Worm (Caenorhabditis elegans): ENCODE data around the gene F47B7.3.

F47B7.3 gene

ce11 chrX:3728970-3729369 is 35.2 kb downstream of the F47B7.3 start, which contains the start of gene aex-4 (continued):
- TF ChIP-seq ZK546.5 (tag; optimal IDR thresholded peaks at IDR 0.05) (no peak), nhr-237 (tag; optimal IDR thresholded peaks at IDR 0.05) (no peak), F13H6.1 (tag; optimal IDR thresholded peaks at IDR 0.05) (peak; percentile 47)

- no peak for TF ChIP-seq crh-2 (tag; optimal IDR thresholded peaks at IDR 0.05)
- TF ChIP-seq ceh-82 (tag; optimal IDR thresholded peaks at IDR 0.05), result no peak
- no peak for TF ChIP-seq unc-62 (GFP tag; optimal IDR thresholded peaks at IDR 0.05)
- no peak for TF ChIP-seq C34F6.9 (tag; optimal IDR thresholded peaks at IDR 0.05)
- TF ChIP-seq skn-1 (tag; optimal IDR thresholded peaks at IDR 0.05), result no peak
These were observed 36.9 kb downstream of the F47B7.3 start, which contains the start of gene nlp-1 for ce11 chrX:3727274-3727673. Gene nlp-1, plus strand, starts transcription at chrX:3727574.

- TF ChIP-seq ama-1 (optimal IDR thresholded peaks at IDR 0.05) (no peak), unc-39 (tag; optimal IDR thresholded peaks at IDR 0.05) (no peak), ZK546.5 (tag; optimal IDR thresholded peaks at IDR 0.05) (no peak), ceh-82 (tag; optimal IDR thresholded peaks at IDR 0.05) (no peak), aly-2 (tag; optimal IDR thresholded peaks at IDR 0.05) (no peak), lin-13 (GFP tag; optimal IDR thresholded peaks at IDR 0.05) (no peak), elt-3 (tag; optimal IDR thresholded peaks at IDR 0.05) (no peak), nhr-10 (tag; optimal IDR thresholded peaks at IDR 0.05) (no peak), skn-1 (tag; optimal IDR thresholded peaks at IDR 0.05) (no peak), ztf-1 (GFP tag; conservative IDR thresholded peaks at IDR 0.05) (no peak), crh-2 (tag; optimal IDR thresholded peaks at IDR 0.05) (no peak), nhr-23 (tag; optimal IDR thresholded peaks at IDR 0.05) (no peak), peb-1 (tag; optimal IDR thresholded peaks at IDR 0.05) (no peak), lin-11 (tag; optimal IDR thresholded peaks at IDR 0.05) (no peak), ceh-16 (tag; optimal IDR thresholded peaks at IDR 0.05) (no peak), F13H6.1 (tag; optimal IDR thresholded peaks at IDR 0.05) (no peak), alr-1 (tag; optimal IDR thresholded peaks at IDR 0.05) (no peak), mab-5 (tag; optimal IDR thresholded peaks at IDR 0.05) (no peak), Y55F3AM.14 (GFP tag; optimal IDR thresholded peaks at IDR 0.05) (no peak), nhr-129 (tag; optimal IDR thresholded peaks at IDR 0.05) (no peak)
These were observed 38.8 kb downstream of the F47B7.3 start for ce11 chrX:3725437-3725836.

ce11 chrX:3715835-3716234 is 48.4 kb downstream of the F47B7.3 start:
- no peak for TF ChIP-seq nhr-12 (tag; optimal IDR thresholded peaks at IDR 0.05)
- TF ChIP-seq nhr-21 (tag; optimal IDR thresholded peaks at IDR 0.05), result no peak
- TF ChIP-seq sma-3 (GFP tag; optimal IDR thresholded peaks at IDR 0.05), result no peak
- TF ChIP-seq crh-2 (tag; optimal IDR thresholded peaks at IDR 0.05), result no peak
- no peak for TF ChIP-seq fos-1 (tag; optimal IDR thresholded peaks at IDR 0.05)
- TF ChIP-seq ztf-4 (tag; optimal IDR thresholded peaks at IDR 0.05), result no peak
- TF ChIP-seq blmp-1 (tag; optimal IDR thresholded peaks at IDR 0.05; ENCODE audit: insufficient read depth), result no peak
- no peak for TF ChIP-seq nhr-129 (tag; optimal IDR thresholded peaks at IDR 0.05)
- TF ChIP-seq skn-1 (tag; optimal IDR thresholded peaks at IDR 0.05), result no peak
- no peak for TF ChIP-seq sem-4 (tag; optimal IDR thresholded peaks at IDR 0.05)
- TF ChIP-seq elt-3 (tag; optimal IDR thresholded peaks at IDR 0.05), result no peak
- TF ChIP-seq ztf-1 (GFP tag; conservative IDR thresholded peaks at IDR 0.05), result no peak
- TF ChIP-seq gmeb-1 (tag; optimal IDR thresholded peaks at IDR 0.05), result no peak
- TF ChIP-seq Y55F3AM.14 (GFP tag; optimal IDR thresholded peaks at IDR 0.05), result no peak
- TF ChIP-seq mbf-1 (tag; optimal IDR thresholded peaks at IDR 0.05), result no peak

ce11 chrX:3714797-3715196 is 49.4 kb downstream of the F47B7.3 start, which contains the start of gene C01C4.2:
Gene C01C4.2, plus strand, starts transcription at chrX:3715097.
- no peak for TF ChIP-seq dmd-4 (tag; optimal IDR thresholded peaks at IDR 0.05)
- no peak for TF ChIP-seq egl-27 (tag; optimal IDR thresholded peaks at IDR 0.05)
- no peak for TF ChIP-seq R02D3.7 (tag; optimal IDR thresholded peaks at IDR 0.05)
- no peak for TF ChIP-seq Y55F3AM.14 (GFP tag; optimal IDR thresholded peaks at IDR 0.05)
- TF ChIP-seq nhr-237 (tag; optimal IDR thresholded peaks at IDR 0.05), result no peak
- TF ChIP-seq nhr-23 (tag; optimal IDR thresholded peaks at IDR 0.05), result no peak
- TF ChIP-seq lin-13 (GFP tag; optimal IDR thresholded peaks at IDR 0.05), result no peak
- TF ChIP-seq peb-1 (tag; optimal IDR thresholded peaks at IDR 0.05), result no peak
- TF ChIP-seq mdl-1 (tag; optimal IDR thresholded peaks at IDR 0.05), result no peak
- TF ChIP-seq ama-1 (optimal IDR thresholded peaks at IDR 0.05), result no peak
- TF ChIP-seq nhr-77 (tag; optimal IDR thresholded peaks at IDR 0.05), result no peak
- TF ChIP-seq aly-2 (tag; optimal IDR thresholded peaks at IDR 0.05), result no peak
- no peak for TF ChIP-seq ztf-4 (tag; optimal IDR thresholded peaks at IDR 0.05)
- TF ChIP-seq nhr-10 (tag; optimal IDR thresholded peaks at IDR 0.05), result no peak
- no peak for TF ChIP-seq snpc-4 (tag; optimal IDR thresholded peaks at IDR 0.05)
- TF ChIP-seq nhr-12 (tag; optimal IDR thresholded peaks at IDR 0.05), result no peak

Data from whole organism, L2 larva.